Fruit fly (Drosophila melanogaster): ENCODE measurements around the gene Slimp.

The Slimp gene

dm6 chr3R:24116972-24117371 is 31.8 kb downstream of the Slimp start:
- TF ChIP-seq Rel (GFP tag; optimal IDR thresholded peaks at IDR 0.05) (no peak), Rel (tag; optimal IDR thresholded peaks at IDR 0.05) (peak; percentile 14), sv (GFP tag; optimal IDR thresholded peaks at IDR 0.05) (no peak), dl (GFP tag; optimal IDR thresholded peaks at IDR 0.05; ENCODE audit: insufficient read depth in 1 of 2, partially characterized antibody in 2 of 2) (no peak), brk (GFP tag; optimal IDR thresholded peaks at IDR 0.05) (no peak), Hnf4 (GFP tag; optimal IDR thresholded peaks at IDR 0.05) (peak; percentile 10)

- TF ChIP-seq Hnf4 (GFP tag; optimal IDR thresholded peaks at IDR 0.05), result no peak
- TF ChIP-seq Sp1 (GFP tag; optimal IDR thresholded peaks at IDR 0.05), result no peak
- no peak for TF ChIP-seq Myc (optimal IDR thresholded peaks at IDR 0.05)
- no peak for TF ChIP-seq HLH106 (tag; optimal IDR thresholded peaks at IDR 0.05)
- no peak for TF ChIP-seq CrebA (GFP tag; optimal IDR thresholded peaks at IDR 0.05; ENCODE audit: borderline replicate concordance)
- no peak for TF ChIP-seq brk (GFP tag; optimal IDR thresholded peaks at IDR 0.05)
- no peak for TF ChIP-seq sage (GFP tag; optimal IDR thresholded peaks at IDR 0.05)
- TF ChIP-seq psq (GFP tag; optimal IDR thresholded peaks at IDR 0.05), result no peak
- TF ChIP-seq Jra (GFP tag; optimal IDR thresholded peaks at IDR 0.05), result no peak
- no peak for TF ChIP-seq Rel (GFP tag; optimal IDR thresholded peaks at IDR 0.05)
- no peak for TF ChIP-seq Rel (tag; optimal IDR thresholded peaks at IDR 0.05)
- TF ChIP-seq N (GFP tag; optimal IDR thresholded peaks at IDR 0.05), result no peak
- TF ChIP-seq Dfd (GFP tag; optimal IDR thresholded peaks at IDR 0.05), result no peak
Observed at dm6 chr3R:24116180-24116579, 32.6 kb downstream of the Slimp start, which contains the start of gene CG13607. CG13607 (minus strand) TSS chr3R:24116322.

- TF ChIP-seq HLH106 (tag; optimal IDR thresholded peaks at IDR 0.05), result no peak
- no peak for TF ChIP-seq dsf (GFP tag; optimal IDR thresholded peaks at IDR 0.05; ENCODE audit: borderline replicate concordance)
- no peak for TF ChIP-seq fru (GFP tag; optimal IDR thresholded peaks at IDR 0.05)
- TF ChIP-seq CG32264 (GFP tag; optimal IDR thresholded peaks at IDR 0.05), result no peak
- no peak for TF ChIP-seq psq (GFP tag; optimal IDR thresholded peaks at IDR 0.05)
- TF ChIP-seq dl (GFP tag; optimal IDR thresholded peaks at IDR 0.05; ENCODE audit: insufficient read depth in 1 of 2, partially characterized antibody in 2 of 2), result no peak
- no peak for TF ChIP-seq GATAd (GFP tag; optimal IDR thresholded peaks at IDR 0.05)
- no peak for TF ChIP-seq Dfd (GFP tag; optimal IDR thresholded peaks at IDR 0.05)
- no peak for TF ChIP-seq tai (GFP tag; optimal IDR thresholded peaks at IDR 0.05)
Observed at dm6 chr3R:24113070-24113385, 35.7 kb downstream of the Slimp start, which contains the start of gene Root. Root (plus strand) TSS chr3R:24113286.

- TF ChIP-seq foxo (GFP tag; optimal IDR thresholded peaks at IDR 0.05) (peak in 1 of 2 experiments; percentile 77), rgr (GFP tag; optimal IDR thresholded peaks at IDR 0.05) (peak; percentile 59), pan (optimal IDR thresholded peaks at IDR 0.05) (no peak), GATAd (GFP tag; optimal IDR thresholded peaks at IDR 0.05) (no peak), ey (GFP tag; optimal IDR thresholded peaks at IDR 0.05) (peak; percentile 44), Hnf4 (GFP tag; optimal IDR thresholded peaks at IDR 0.05) (peak; percentile 49), dl (GFP tag; optimal IDR thresholded peaks at IDR 0.05; ENCODE audit: insufficient read depth in 1 of 2, partially characterized antibody in 2 of 2) (no peak), tai (GFP tag; optimal IDR thresholded peaks at IDR 0.05) (no peak), fru (GFP tag; optimal IDR thresholded peaks at IDR 0.05) (peak; percentile 63), Rel (GFP tag; optimal IDR thresholded peaks at IDR 0.05) (peak; percentile 37), Rel (tag; optimal IDR thresholded peaks at IDR 0.05) (peak; percentile 6), brk (GFP tag; optimal IDR thresholded peaks at IDR 0.05) (peak; percentile 80), Sp1 (GFP tag; optimal IDR thresholded peaks at IDR 0.05) (peak; percentile 66), Mio (GFP tag; optimal IDR thresholded peaks at IDR 0.05) (no peak), CG32264 (GFP tag; optimal IDR thresholded peaks at IDR 0.05) (peak; percentile 34), sv (GFP tag; optimal IDR thresholded peaks at IDR 0.05) (peak; percentile 55), br (GFP tag; optimal IDR thresholded peaks at IDR 0.05) (peak; percentile 53), OdsH (GFP tag; optimal IDR thresholded peaks at IDR 0.05) (peak; percentile 50), Jra (GFP tag; optimal IDR thresholded peaks at IDR 0.05) (peak; percentile 16), usp (GFP tag; optimal IDR thresholded peaks at IDR 0.05) (no peak), Vsx2 (GFP tag; optimal IDR thresholded peaks at IDR 0.05; ENCODE audit: partially characterized antibody) (no peak), Dfd (GFP tag; optimal IDR thresholded peaks at IDR 0.05) (no peak), N (GFP tag; optimal IDR thresholded peaks at IDR 0.05) (no peak), sage (GFP tag; optimal IDR thresholded peaks at IDR 0.05) (peak; percentile 69), Myc (optimal IDR thresholded peaks at IDR 0.05) (peak; percentile 60), Dif (GFP tag; optimal IDR thresholded peaks at IDR 0.05; ENCODE audit: partially characterized antibody) (peak; percentile 16), HLH106 (tag; optimal IDR thresholded peaks at IDR 0.05) (peak; percentile 67), psq (GFP tag; optimal IDR thresholded peaks at IDR 0.05) (peak; percentile 58), Hr78 (GFP tag; optimal IDR thresholded peaks at IDR 0.05) (no peak), h (GFP tag; optimal IDR thresholded peaks at IDR 0.05) (peak; percentile 69), Hr83 (GFP tag; optimal IDR thresholded peaks at IDR 0.05; ENCODE audit: poor library complexity, severe bottlenecking) (peak; percentile 2), CG9705 (GFP tag; optimal IDR thresholded peaks at IDR 0.05) (no peak), woc (GFP tag; optimal IDR thresholded peaks at IDR 0.05) (peak; percentile 56)
Observed at dm6 chr3R:24112320-24113069, 36.3 kb downstream of the Slimp start, which contains the start of gene CG13605. CG13605 (minus strand) TSS chr3R:24112389.

Measured in whole organism, wandering third instar larva.